Fruit fly (Drosophila melanogaster): Measurements from ENCODE around the gene Rpp14b.

Rpp14b gene

dm6 chr3R:30056592-30057135 is 907 bp downstream of the Rpp14b start, which contains the start of the genes CG7950 and Rpp14a (continued):
- TF ChIP-seq CG8119 (GFP tag; IDR thresholded peaks at IDR 0.05): peak; percentile 79
- TF ChIP-seq vri (GFP tag; optimal IDR thresholded peaks at IDR 0.05): peak; percentile 96
- TF ChIP-seq lz (GFP tag; optimal IDR thresholded peaks at IDR 0.05): peak; percentile 90
- TF ChIP-seq Sox14 (GFP tag; optimal IDR thresholded peaks at IDR 0.05): peak; percentile 91
- TF ChIP-seq CG11762 (GFP tag; optimal IDR thresholded peaks at IDR 0.05; ENCODE audit: insufficient read depth): peak; percentile 28
- peak; percentile 34 for TF ChIP-seq Blimp-1 (GFP tag; optimal IDR thresholded peaks at IDR 0.05)
- peak; percentile 86 for TF ChIP-seq CG3032 (tag; optimal IDR thresholded peaks at IDR 0.05)
- peak; percentile 73 for TF ChIP-seq CG11294 (GFP tag; IDR thresholded peaks at IDR 0.05)

dm6 chr3R:30058057-30058868 is 2.5 kb downstream of the Rpp14b start, which contains the start of gene sima:
TSS of gene sima (plus strand) at chr3R:30058311.
- TF ChIP-seq fd59A (GFP tag; optimal IDR thresholded peaks at IDR 0.05) (no peak), eg (GFP tag; IDR thresholded peaks at IDR 0.05) (peak; percentile 36; the same call in 1 of the 3 replicates), CG6808 (GFP tag; optimal IDR thresholded peaks at IDR 0.05) (peak; percentile 21), CG6163 (GFP tag; IDR thresholded peaks at IDR 0.05) (peak; percentile 61), CG6854 (GFP tag; optimal IDR thresholded peaks at IDR 0.05) (peak; percentile 58), CG3032 (tag; optimal IDR thresholded peaks at IDR 0.05) (no peak), CG11294 (GFP tag; IDR thresholded peaks at IDR 0.05) (0 out of 2 replicates have a peak, but pooled peaks have one; percentile 17), Gug (GFP tag; IDR thresholded peaks at IDR 0.05) (0 out of 2 replicates have a peak, but pooled peaks have one; percentile 23), Hr4 (GFP tag; optimal IDR thresholded peaks at IDR 0.05) (peak; percentile 5), Hr39 (GFP tag; optimal IDR thresholded peaks at IDR 0.05) (peak; percentile 36), CG32006 (GFP tag; optimal IDR thresholded peaks at IDR 0.05) (peak; percentile 9), CG8119 (GFP tag; IDR thresholded peaks at IDR 0.05) (no peak), esn (GFP tag; optimal IDR thresholded peaks at IDR 0.05) (peak; percentile 19), Eip93F (GFP tag; optimal IDR thresholded peaks at IDR 0.05) (no peak), Lpt (GFP tag; optimal IDR thresholded peaks at IDR 0.05) (no peak), achi (GFP tag; optimal IDR thresholded peaks at IDR 0.05) (peak; percentile 2), net (GFP tag; optimal IDR thresholded peaks at IDR 0.05) (peak; percentile 12), CG7368 (GFP tag; optimal IDR thresholded peaks at IDR 0.05) (peak; percentile 11), topi (GFP tag; optimal IDR thresholded peaks at IDR 0.05) (peak; percentile 35), Blimp-1 (GFP tag; optimal IDR thresholded peaks at IDR 0.05) (peak; percentile 1), cyc (GFP tag; optimal IDR thresholded peaks at IDR 0.05) (peak; percentile 19), CG10631 (GFP tag; optimal IDR thresholded peaks at IDR 0.05) (no peak), Met (GFP tag; optimal IDR thresholded peaks at IDR 0.05) (peak; percentile 13), CG3919 (GFP tag; optimal IDR thresholded peaks at IDR 0.05) (peak; percentile 41), pdm3 (GFP tag; optimal IDR thresholded peaks at IDR 0.05) (peak; percentile 42), acj6 (GFP tag; optimal IDR thresholded peaks at IDR 0.05) (peak; percentile 6), lz (GFP tag; optimal IDR thresholded peaks at IDR 0.05) (peak; percentile 41), fkh (GFP tag; optimal IDR thresholded peaks at IDR 0.05) (peak; percentile 10), Sox14 (GFP tag; optimal IDR thresholded peaks at IDR 0.05) (peak; percentile 6), Sox102F (GFP tag; optimal IDR thresholded peaks at IDR 0.05) (no peak), CG6276 (GFP tag; optimal IDR thresholded peaks at IDR 0.05) (peak; percentile 14), dac (GFP tag; optimal IDR thresholded peaks at IDR 0.05) (no peak), Eip78C (GFP tag) (peak; percentile 77), CG15336 (GFP tag; IDR thresholded peaks at IDR 0.05) (peak; percentile 46; the same call in 1 of the 2 replicates), OdsH (GFP tag; optimal IDR thresholded peaks at IDR 0.05) (peak; percentile 43), vri (GFP tag; optimal IDR thresholded peaks at IDR 0.05) (peak; percentile 48), CG34406 (GFP tag; optimal IDR thresholded peaks at IDR 0.05) (peak; percentile 3), Smox (GFP tag; optimal IDR thresholded peaks at IDR 0.05) (peak; percentile 7), svp (GFP tag) (peak; percentile 28), CG11762 (GFP tag; optimal IDR thresholded peaks at IDR 0.05; ENCODE audit: insufficient read depth) (no peak), ss (GFP tag; optimal IDR thresholded peaks at IDR 0.05) (peak; percentile 31 to 41), CG9139 (GFP tag; optimal IDR thresholded peaks at IDR 0.05) (peak; percentile 28), CG8632 (GFP tag; optimal IDR thresholded peaks at IDR 0.05) (no peak), CG31627 (GFP tag; optimal IDR thresholded peaks at IDR 0.05) (peak; percentile 24), Ets21C (GFP tag; optimal IDR thresholded peaks at IDR 0.05) (peak; percentile 5), Hr38 (GFP tag; optimal IDR thresholded peaks at IDR 0.05) (no peak)

Data from whole organism, prepupa.